Fruit fly (Drosophila melanogaster): ENCODE measurements around the gene daed.

dm6 chr2L:2198119-2198494 is 18.0 kb downstream of the daed start:
- no peak for TF ChIP-seq CG5204 (GFP tag; optimal IDR thresholded peaks at IDR 0.05)
- no peak for TF ChIP-seq CG7045 (GFP tag; optimal IDR thresholded peaks at IDR 0.05)
- TF ChIP-seq Hr96 (GFP tag; optimal IDR thresholded peaks at IDR 0.05): no peak
- TF ChIP-seq Clk (GFP tag; optimal IDR thresholded peaks at IDR 0.05): no peak
- TF ChIP-seq toe (GFP tag; optimal IDR thresholded peaks at IDR 0.05): no peak
- no peak for TF ChIP-seq Crg-1 (GFP tag; optimal IDR thresholded peaks at IDR 0.05)
- TF ChIP-seq CG33017 (tag; optimal IDR thresholded peaks at IDR 0.05): no peak
- TF ChIP-seq cic (GFP tag; optimal IDR thresholded peaks at IDR 0.05): no peak
- no peak for TF ChIP-seq kay (GFP tag; ENCODE audit: borderline replicate concordance)
- TF ChIP-seq ovo (GFP tag; optimal IDR thresholded peaks at IDR 0.05): no peak
- no peak for TF ChIP-seq bab1 (GFP tag; optimal IDR thresholded peaks at IDR 0.05)
- TF ChIP-seq Mnt (GFP tag; optimal IDR thresholded peaks at IDR 0.05): no peak

All from whole organism, adult.